Fruit fly (Drosophila melanogaster) whole organism, pupa: ENCODE results near the gene CG4615.

Source experiments
- CG10348 ChIP-seq: fragments of 200-800 bp; sonication (Bioruptor generic); IDR thresholded peaks from 2 replicates; pipeline ENCODE4 v1.3.6; 2022; ENCODE audit warnings: missing biosample characterization, missing genetic modification characterization
- CG12605 ChIP-seq: fragments of 200-800 bp; sonication (Bioruptor generic); IDR thresholded peaks from 2 replicates; pipeline ENCODE4 v1.3.6; 2022; ENCODE audit warnings: missing biosample characterization, missing genetic modification characterization
- CG13204 ChIP-seq: fragments of 200-800 bp; sonication (Bioruptor generic); optimal IDR thresholded peaks from 2 replicates; lab custom pipeline; 2018; ENCODE audit warnings: missing biosample characterization, mild to moderate bottlenecking, missing genetic modification characterization, moderate library complexity
- CG14655 ChIP-seq: fragments of 200-800 bp; sonication (Bioruptor generic); optimal IDR thresholded peaks from 3 replicates; lab custom pipeline; 2017; ENCODE audit warnings: mild to moderate bottlenecking, missing biosample characterization, missing genetic modification reagents, missing genetic modification characterization
- CG15710 ChIP-seq: fragments of 200-800 bp; sonication (Bioruptor generic); optimal IDR thresholded peaks from 2 replicates; lab custom pipeline; 2018; ENCODE audit warnings: missing biosample characterization, mild to moderate bottlenecking, missing genetic modification characterization, moderate library complexity
- CG17806 ChIP-seq: fragments of 200-800 bp; sonication (Bioruptor generic); optimal IDR thresholded peaks from 2 replicates; lab custom pipeline; 2018; ENCODE audit warnings: missing biosample characterization, mild to moderate bottlenecking, missing genetic modification characterization, moderate library complexity
- CG32121 ChIP-seq: fragments of 200-800 bp; sonication (Bioruptor generic); IDR thresholded peaks from 2 replicates; pipeline ENCODE4 v1.3.6; 2022; ENCODE audit warnings: missing biosample characterization, missing genetic modification characterization
- CG34367 ChIP-seq: fragments of 200-800 bp; sonication (Bioruptor generic); optimal IDR thresholded peaks from 2 replicates; lab custom pipeline; 2018; ENCODE audit warnings: missing biosample characterization, mild to moderate bottlenecking, missing genetic modification characterization
- CG4496 ChIP-seq: fragments of 200-800 bp; sonication (Bioruptor generic); IDR thresholded peaks from 3 replicates; pipeline ENCODE4 v1.3.6; 2022; ENCODE audit warnings: missing biosample characterization, missing genetic modification characterization
- CG8159 ChIP-seq: fragments of 200-800 bp; sonication (Bioruptor generic); optimal IDR thresholded peaks from 3 replicates; lab custom pipeline; 2018; ENCODE audit warnings: missing biosample characterization, mild to moderate bottlenecking, missing genetic modification characterization, moderate library complexity
- CG8301 ChIP-seq: fragments of 200-800 bp; sonication (Bioruptor generic); optimal IDR thresholded peaks from 2 replicates; lab custom pipeline; 2018; ENCODE audit warnings: missing biosample characterization, mild to moderate bottlenecking, missing genetic modification characterization
- CG9948 ChIP-seq: fragments of 200-800 bp; sonication (Bioruptor generic); optimal IDR thresholded peaks from 2 replicates; lab custom pipeline; 2018; ENCODE audit warnings: missing biosample characterization, mild to moderate bottlenecking, missing genetic modification characterization, moderate library complexity
- D1 ChIP-seq: fragments of 200-800 bp; sonication (Bioruptor generic); optimal IDR thresholded peaks from 2 replicates; lab custom pipeline; 2018; ENCODE audit warnings: missing biosample characterization, mild to moderate bottlenecking, missing genetic modification characterization, moderate library complexity
- EcR ChIP-seq: fragments of 200-800 bp; sonication (Bioruptor generic); optimal IDR thresholded peaks from 3 replicates; lab custom pipeline; 2019; ENCODE audit warnings: missing biosample characterization, missing genetic modification characterization, mild to moderate bottlenecking, moderate library complexity, missing genetic modification reagents
- Ets98B ChIP-seq: fragments of 200-800 bp; sonication (Bioruptor generic); IDR thresholded peaks from 2 replicates; pipeline ENCODE4 v1.3.6; 2022; ENCODE audit warnings: missing biosample characterization, missing genetic modification characterization
- Pif1A ChIP-seq: fragments of 200-800 bp; sonication (Bioruptor generic); optimal IDR thresholded peaks from 3 replicates; lab custom pipeline; 2016; ENCODE audit warnings: missing biosample characterization, missing genetic modification characterization
- Pif1B ChIP-seq: fragments of 200-800 bp; sonication (Bioruptor generic); optimal IDR thresholded peaks from 3 replicates; lab custom pipeline; 2016; ENCODE audit warnings: missing biosample characterization, missing genetic modification characterization
- Snoo ChIP-seq: fragments of 200-800 bp; sonication (Bioruptor generic); optimal IDR thresholded peaks from 3 replicates; lab custom pipeline; 2017; ENCODE audit warnings: missing biosample characterization, mild to moderate bottlenecking, missing genetic modification characterization, inconsistent platforms
- fd96Ca ChIP-seq: fragments of 200-800 bp; sonication (Bioruptor generic); IDR thresholded peaks from 3 replicates; pipeline ENCODE4 v1.3.6; 2022; ENCODE audit warnings: missing biosample characterization, missing genetic modification characterization
- gl ChIP-seq: fragments of 200-800 bp; sonication (Bioruptor generic); optimal IDR thresholded peaks from 2 replicates; lab custom pipeline; 2018; ENCODE audit warnings: missing biosample characterization, mild to moderate bottlenecking, missing genetic modification characterization
- rn ChIP-seq: fragments of 200-800 bp; sonication (Bioruptor generic); IDR thresholded peaks from 2 replicates; pipeline ENCODE4 v1.3.6; 2022; ENCODE audit warnings: missing biosample characterization, missing genetic modification characterization

CG4615 gene

DNA sequence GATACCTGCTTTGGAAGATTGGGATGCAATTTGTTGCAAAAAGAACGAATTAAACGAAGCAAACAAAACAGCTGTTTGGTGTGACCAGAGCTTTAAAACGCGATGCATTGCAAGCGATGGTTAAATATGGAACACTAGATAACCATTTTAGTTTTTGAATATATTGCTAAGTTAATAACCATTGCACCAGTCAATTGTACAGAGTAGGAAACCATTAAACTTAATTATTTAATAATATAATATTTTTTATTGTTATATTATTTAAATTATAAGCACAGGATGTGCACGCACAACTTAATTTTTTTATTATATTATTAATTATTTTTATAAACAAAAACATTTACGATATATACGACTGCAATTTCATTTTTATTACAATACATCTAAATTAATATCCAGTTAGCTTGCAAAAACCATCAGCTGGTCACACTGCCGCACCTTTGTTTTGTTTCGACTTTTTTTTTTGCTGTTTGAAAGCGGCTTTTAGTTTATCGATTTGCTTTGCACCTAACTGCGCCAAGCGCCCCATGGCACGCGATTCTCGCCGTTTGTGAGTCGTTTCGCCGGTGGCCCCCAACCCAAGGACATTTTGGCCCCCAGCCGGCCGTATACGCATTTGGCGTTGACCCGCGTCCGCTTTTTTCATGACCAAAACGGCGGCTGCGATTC is 2.4 kb upstream of the CG4615 start, which contains the start of the genes CG4617 and CG8300:
Gene CG4617, minus strand, starts transcription at position 92 of the 669 bp plus-strand sequence.
Gene CG8300, plus strand, starts transcription at position 486 of the 669 bp plus-strand sequence.
- TF ChIP-seq CG15710 (peak; percentile 27), CG9948 (no peak), CG8159 (tag; lab: Kevin White, UChicago) (peak; percentile 30), Snoo (tag; lab: Kevin White, UChicago) (peak; percentile 9)

DNA sequence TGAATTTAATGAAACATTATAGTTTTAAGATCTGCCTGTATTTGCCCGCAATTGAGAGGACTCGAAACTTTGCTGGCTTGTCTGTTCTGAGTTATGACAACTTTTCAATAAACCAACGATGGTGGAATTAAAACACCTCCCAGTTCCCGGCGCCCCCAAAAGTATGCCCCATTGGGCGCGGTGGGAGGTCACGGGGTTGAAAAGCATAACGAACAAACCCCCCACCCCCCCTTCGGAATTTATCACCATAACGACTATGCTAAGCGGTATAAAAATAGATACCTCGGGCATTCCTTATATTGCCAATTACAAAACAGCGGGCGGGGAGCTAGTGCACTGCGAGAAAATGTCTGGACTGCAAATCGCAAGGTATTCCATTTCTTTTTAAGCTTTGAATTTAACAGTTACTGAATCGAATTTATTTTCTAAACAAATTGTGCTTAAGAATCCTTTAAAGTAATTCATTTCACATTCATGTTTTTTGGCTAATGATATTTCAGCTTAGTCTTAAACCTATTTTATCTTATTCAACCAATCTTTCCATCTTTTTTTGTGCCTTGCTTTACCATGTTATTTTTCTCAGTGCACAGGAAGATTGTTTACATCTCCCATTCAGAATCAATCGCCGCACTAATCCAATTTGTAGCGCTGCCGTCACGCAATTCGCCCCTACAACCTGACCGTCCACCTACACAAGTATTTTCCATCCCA is 643 bp downstream of the CG4615 start:
- peak; percentile 22 for TF ChIP-seq EcR
- TF ChIP-seq CG4496 (GFP tag; lab: Robert Waterston, UW), result peak; percentile 75; the same call in 2 of the 3 replicates
- TF ChIP-seq D1 (tag; lab: Kevin White, UChicago), result no peak
- TF ChIP-seq CG32121 (GFP tag; lab: Robert Waterston, UW), result peak; percentile 86
- peak; percentile 65 for TF ChIP-seq Ets98B (GFP tag; lab: Robert Waterston, UW)
- TF ChIP-seq CG10348 (GFP tag; lab: Robert Waterston, UW), result no peak
- peak; percentile 90 for TF ChIP-seq CG9948
- TF ChIP-seq CG17806 (tag; lab: Kevin White, UChicago), result peak; percentile 85
- peak; percentile 86 for TF ChIP-seq CG8301 (tag; lab: Kevin White, UChicago)
- TF ChIP-seq gl (tag; lab: Kevin White, UChicago), result peak; percentile 68
- TF ChIP-seq Pif1A (GFP tag; lab: Kevin White, UChicago), result peak; percentile 67
- TF ChIP-seq fd96Ca (GFP tag; lab: Robert Waterston, UW), result 0 out of 3 replicates have a peak, but pooled peaks have one; percentile 39
- peak; percentile 66 for TF ChIP-seq Snoo (tag; lab: Kevin White, UChicago)
- TF ChIP-seq CG34367 (tag; lab: Kevin White, UChicago), result peak; percentile 88
- peak; percentile 84 for TF ChIP-seq CG13204
- peak; percentile 88 for TF ChIP-seq CG8159 (tag; lab: Kevin White, UChicago)
- TF ChIP-seq CG14655 (GFP tag; lab: Kevin White, UChicago), result peak; percentile 88
- peak; percentile 70 for TF ChIP-seq Pif1B (GFP tag; lab: Kevin White, UChicago)
- peak; percentile 63 for TF ChIP-seq rn (GFP tag; lab: Robert Waterston, UW)
- TF ChIP-seq CG15710, result peak; percentile 94
- TF ChIP-seq CG12605 (GFP tag; lab: Robert Waterston, UW), result peak; percentile 88

DNA sequence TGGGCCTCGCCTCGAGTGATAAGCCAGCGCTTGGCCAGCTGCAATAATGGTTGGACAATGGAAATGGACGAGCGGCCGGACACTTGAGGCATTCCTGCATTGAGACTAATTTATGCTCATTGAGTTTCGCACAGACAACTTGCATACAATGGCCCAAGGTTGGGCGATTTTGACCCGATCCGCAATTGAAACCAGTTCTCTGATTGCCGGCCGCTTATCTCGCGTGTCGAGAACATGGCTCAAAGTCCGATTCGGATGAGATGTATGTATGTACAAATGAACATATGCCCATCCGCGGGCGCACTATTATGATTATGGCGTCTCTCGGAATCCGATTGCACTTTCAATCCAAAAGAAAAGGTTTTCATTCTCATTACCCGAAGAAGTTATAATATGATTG is 1.4 kb downstream of the CG4615 start:
- TF ChIP-seq CG15710, result no peak
- no peak for TF ChIP-seq Pif1B (GFP tag; lab: Kevin White, UChicago)
- no peak for TF ChIP-seq CG8159 (tag; lab: Kevin White, UChicago)
- TF ChIP-seq Ets98B (GFP tag; lab: Robert Waterston, UW), result no peak
- TF ChIP-seq CG12605 (GFP tag; lab: Robert Waterston, UW), result no peak
- TF ChIP-seq CG32121 (GFP tag; lab: Robert Waterston, UW), result no peak
- no peak for TF ChIP-seq CG9948
- no peak for TF ChIP-seq D1 (tag; lab: Kevin White, UChicago)
- TF ChIP-seq CG34367 (tag; lab: Kevin White, UChicago), result peak; percentile 8
- no peak for TF ChIP-seq Snoo (tag; lab: Kevin White, UChicago)
- TF ChIP-seq CG4496 (GFP tag; lab: Robert Waterston, UW), result no peak
- no peak for TF ChIP-seq fd96Ca (GFP tag; lab: Robert Waterston, UW)
- peak; percentile 13 for TF ChIP-seq EcR
- peak; percentile 62 for TF ChIP-seq gl (tag; lab: Kevin White, UChicago)
- peak; percentile 51 for TF ChIP-seq CG13204
- TF ChIP-seq CG8301 (tag; lab: Kevin White, UChicago), result no peak
- no peak for TF ChIP-seq CG17806 (tag; lab: Kevin White, UChicago)
- no peak for TF ChIP-seq CG14655 (GFP tag; lab: Kevin White, UChicago)
- TF ChIP-seq, all 21 proteins: peak for 4

dm6 chrX:7097859-7098303 is 4.2 kb downstream of the CG4615 start, which contains the start of gene Sxl:
Sxl (minus strand) TSS chrX:7098053.
- TF ChIP-seq EcR (peak; percentile 23), gl (tag; lab: Kevin White, UChicago) (no peak), Ets98B (GFP tag; lab: Robert Waterston, UW) (peak; percentile 4; the same call in 1 of the 2 replicates)

DNA sequence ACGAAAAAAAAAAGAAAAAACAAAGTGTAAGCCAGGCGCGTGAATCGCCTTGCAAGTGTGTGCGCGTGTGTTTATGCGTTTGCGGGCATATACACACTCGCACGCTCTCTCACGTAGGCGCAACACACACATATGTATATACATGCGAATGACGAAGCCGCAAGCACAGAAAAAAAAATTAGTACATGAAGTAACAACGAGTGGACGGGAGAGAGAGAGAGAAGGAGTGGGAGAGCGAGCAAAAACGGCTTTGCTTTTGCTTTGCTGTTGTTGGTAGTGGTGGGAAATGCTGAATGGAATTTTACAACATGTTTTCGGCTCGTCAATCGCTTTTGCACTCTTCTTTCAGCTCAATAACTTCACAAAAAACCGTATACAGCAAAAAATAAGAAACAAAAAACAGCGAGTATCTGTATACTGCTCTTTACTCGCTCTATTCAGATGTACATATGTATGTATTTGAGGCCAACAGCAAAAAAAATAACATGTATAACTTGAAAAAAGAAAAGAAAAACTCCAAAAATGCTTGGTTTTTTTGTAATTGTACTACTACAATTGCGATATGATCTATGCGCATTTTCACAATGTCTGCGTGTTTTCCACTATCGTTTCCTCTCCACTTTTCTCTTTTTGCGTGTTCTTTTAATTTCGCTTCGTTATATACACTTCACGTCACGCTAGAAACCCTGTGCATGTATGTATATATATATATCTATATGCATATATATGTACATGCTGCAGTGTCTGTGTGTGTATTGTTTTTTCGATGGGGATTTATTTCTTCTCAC is 4.8 kb downstream of the CG4615 start:
- TF ChIP-seq CG15710, result peak; percentile 22
- TF ChIP-seq gl (tag; lab: Kevin White, UChicago), result peak; percentile 30
- TF ChIP-seq CG8301 (tag; lab: Kevin White, UChicago), result peak; percentile 24
- TF ChIP-seq CG4496 (GFP tag; lab: Robert Waterston, UW), result peak; percentile 75; the same call in 2 of the 3 replicates
- TF ChIP-seq Pif1A (GFP tag; lab: Kevin White, UChicago), result peak; percentile 36
- TF ChIP-seq CG13204, result peak; percentile 24
- TF ChIP-seq CG32121 (GFP tag; lab: Robert Waterston, UW), result peak; percentile 9; the same call in 1 of the 2 replicates
- TF ChIP-seq Pif1B (GFP tag; lab: Kevin White, UChicago), result peak; percentile 24
- no peak for TF ChIP-seq Snoo (tag; lab: Kevin White, UChicago)
- peak; percentile 19 for TF ChIP-seq CG9948
- TF ChIP-seq CG34367 (tag; lab: Kevin White, UChicago), result peak; percentile 49
- TF ChIP-seq CG17806 (tag; lab: Kevin White, UChicago), result peak; percentile 6
- TF ChIP-seq CG14655 (GFP tag; lab: Kevin White, UChicago), result peak; percentile 63
- TF ChIP-seq CG8159 (tag; lab: Kevin White, UChicago), result peak; percentile 48
- TF ChIP-seq CG10348 (GFP tag; lab: Robert Waterston, UW), result no peak
- no peak; the same call in 1 of the 2 replicates for TF ChIP-seq rn (GFP tag; lab: Robert Waterston, UW)
- peak; percentile 69 for TF ChIP-seq CG12605 (GFP tag; lab: Robert Waterston, UW)
- no peak for TF ChIP-seq D1 (tag; lab: Kevin White, UChicago)
- peak; percentile 57 for TF ChIP-seq fd96Ca (GFP tag; lab: Robert Waterston, UW)
- no peak for TF ChIP-seq EcR
- TF ChIP-seq Ets98B (GFP tag; lab: Robert Waterston, UW), result peak; percentile 8; the same call in 1 of the 2 replicates
